Worm (Caenorhabditis elegans): ENCODE results near the gene C17C3.6.

C17C3.6 gene

ce11 chrII:5543476-5544144 lies 6.2 kb upstream of the C17C3.6 start (continued):
- TF ChIP-seq lim-7 (GFP tag; IDR thresholded peaks at IDR 0.05) (peak; percentile 78), zip-11 (GFP tag; IDR thresholded peaks at IDR 0.05) (0 out of 2 replicates have a peak, but pooled peaks have one; percentile 7), ceh-28 (tag; optimal IDR thresholded peaks at IDR 0.05) (peak; percentile 33), tra-1 (GFP tag; IDR thresholded peaks at IDR 0.05) (peak; percentile 96), hlh-30 (tag; optimal IDR thresholded peaks at IDR 0.05; ENCODE audit: insufficient read depth) (peak; percentile 94), Y75B8A.6 (GFP tag; IDR thresholded peaks at IDR 0.05) (peak; percentile 76; the same call in 1 of the 2 replicates), attf-4 (tag; optimal IDR thresholded peaks at IDR 0.05) (peak; percentile 63), mes-2 (tag; optimal IDR thresholded peaks at IDR 0.05; ENCODE audit: poor library complexity, severe bottlenecking) (peak; percentile 97), hmg-1.1 (GFP tag; IDR thresholded peaks at IDR 0.05) (peak; percentile 99), nhr-77 (tag; optimal IDR thresholded peaks at IDR 0.05) (peak; percentile 97), ceh-62 (tag; optimal IDR thresholded peaks at IDR 0.05) (no peak), lin-1 (GFP tag; IDR thresholded peaks at IDR 0.05) (peak; percentile 95), dmd-6 (GFP tag; IDR thresholded peaks at IDR 0.05) (peak; percentile 98), ztf-7 (tag; optimal IDR thresholded peaks at IDR 0.05) (peak; percentile 92), D1046.2 (GFP tag; IDR thresholded peaks at IDR 0.05) (peak; percentile 93), arid-1 (GFP tag; conservative IDR thresholded peaks at IDR 0.05) (peak; percentile 96)

ce11 chrII:5544145-5544515 lies 5.7 kb upstream of the C17C3.6 start:
- TF ChIP-seq nhr-48 (tag; optimal IDR thresholded peaks at IDR 0.05), result no peak
- TF ChIP-seq ZK546.5 (tag; optimal IDR thresholded peaks at IDR 0.05), result no peak
- no peak for TF ChIP-seq aly-2 (tag; optimal IDR thresholded peaks at IDR 0.05)
- no peak for TF ChIP-seq ztf-11 (tag; optimal IDR thresholded peaks at IDR 0.05)
- no peak for TF ChIP-seq Y105C5A.15 (GFP tag; IDR thresholded peaks at IDR 0.05)
- no peak for TF ChIP-seq fkh-10 (GFP tag; optimal IDR thresholded peaks at IDR 0.05)
- no peak for TF ChIP-seq sdz-12 (GFP tag; optimal IDR thresholded peaks at IDR 0.05)
- TF ChIP-seq dpl-1 (GFP tag; optimal IDR thresholded peaks at IDR 0.05), result peak; percentile 57
- TF ChIP-seq ctbp-1 (GFP tag; IDR thresholded peaks at IDR 0.05), result 0 out of 2 replicates have a peak, but pooled peaks have one; percentile 17
- peak; percentile 48 for TF ChIP-seq aha-1 (tag)
- no peak for TF ChIP-seq daf-12 (tag; optimal IDR thresholded peaks at IDR 0.05)
- no peak for TF ChIP-seq tra-1 (GFP tag; IDR thresholded peaks at IDR 0.05)
- TF ChIP-seq snpc-4 (tag; optimal IDR thresholded peaks at IDR 0.05), result peak; percentile 92
- TF ChIP-seq F37D6.2 (tag; optimal IDR thresholded peaks at IDR 0.05), result no peak
- TF ChIP-seq F10B5.3 (tag; optimal IDR thresholded peaks at IDR 0.05), result no peak
- TF ChIP-seq arid-1 (GFP tag; conservative IDR thresholded peaks at IDR 0.05), result peak; percentile 74
- TF ChIP-seq unc-39 (tag; optimal IDR thresholded peaks at IDR 0.05), result no peak
- no peak for TF ChIP-seq ZK337.2 (GFP tag; IDR thresholded peaks at IDR 0.05)
- no peak for TF ChIP-seq madf-5 (GFP tag; IDR thresholded peaks at IDR 0.05)
- no peak for TF ChIP-seq lir-3 (tag; optimal IDR thresholded peaks at IDR 0.05)
- no peak for TF ChIP-seq lin-29 (GFP tag; IDR thresholded peaks at IDR 0.05)
- no peak for TF ChIP-seq lin-39 (tag; optimal IDR thresholded peaks at IDR 0.05)
- TF ChIP-seq Y75B8A.6 (GFP tag; IDR thresholded peaks at IDR 0.05), result no peak
- TF ChIP-seq F44E2.7 (GFP tag; IDR thresholded peaks at IDR 0.05), result no peak
- no peak for TF ChIP-seq nhr-237 (tag; optimal IDR thresholded peaks at IDR 0.05)
- TF ChIP-seq dve-1 (tag; optimal IDR thresholded peaks at IDR 0.05; ENCODE audit: insufficient read depth), result peak; percentile 96
- peak; percentile 80 for TF ChIP-seq dmd-6 (GFP tag; IDR thresholded peaks at IDR 0.05)
- peak; percentile 4 for TF ChIP-seq T26A8.4 (GFP tag; IDR thresholded peaks at IDR 0.05)
- peak; percentile 65; the same call in 1 of the 2 replicates for TF ChIP-seq egl-43 (GFP tag; IDR thresholded peaks at IDR 0.05)
- peak; percentile 46 for TF ChIP-seq ceh-20 (GFP tag; IDR thresholded peaks at IDR 0.05)
- no peak for TF ChIP-seq R02D3.7 (tag; optimal IDR thresholded peaks at IDR 0.05)
- TF ChIP-seq zag-1 (tag; optimal IDR thresholded peaks at IDR 0.05), result no peak
- TF ChIP-seq ztf-7 (tag; optimal IDR thresholded peaks at IDR 0.05), result no peak
- TF ChIP-seq pha-4 (GFP tag; IDR thresholded peaks at IDR 0.05), result peak; percentile 16; the same call in 1 of the 2 replicates
- TF ChIP-seq pha-4 (tag; optimal IDR thresholded peaks at IDR 0.05), result no peak
- TF ChIP-seq set-16 (GFP tag; IDR thresholded peaks at IDR 0.05), result no peak
- peak; percentile 57 for TF ChIP-seq lin-13 (GFP tag; optimal IDR thresholded peaks at IDR 0.05)
- peak; percentile 59; the same call in 1 of the 2 replicates for TF ChIP-seq D1046.2 (GFP tag; IDR thresholded peaks at IDR 0.05)
- no peak for TF ChIP-seq ceh-32 (tag; optimal IDR thresholded peaks at IDR 0.05; ENCODE audit: poor library complexity)
- TF ChIP-seq fos-1 (tag; optimal IDR thresholded peaks at IDR 0.05), result no peak

Data from whole organism, L4 larva.